Fruit fly (Drosophila melanogaster): Measurements from ENCODE around the gene CG13474.

CG13474 gene

dm6 chr3L:14665802-14666351 is 31.0 kb downstream of the CG13474 start (continued):
- TF ChIP-seq Hr4 (GFP tag; optimal IDR thresholded peaks at IDR 0.05) (peak; percentile 89), CG6276 (GFP tag; optimal IDR thresholded peaks at IDR 0.05) (peak; percentile 65), Met (GFP tag; optimal IDR thresholded peaks at IDR 0.05) (peak; percentile 81), CG16779 (tag; optimal IDR thresholded peaks at IDR 0.05) (peak; percentile 66), eg (GFP tag; IDR thresholded peaks at IDR 0.05) (peak; percentile 90), CG7368 (GFP tag; optimal IDR thresholded peaks at IDR 0.05) (peak; percentile 78), Sox14 (GFP tag; optimal IDR thresholded peaks at IDR 0.05) (peak; percentile 90), CG6808 (GFP tag; optimal IDR thresholded peaks at IDR 0.05) (peak; percentile 88), CG10631 (GFP tag; optimal IDR thresholded peaks at IDR 0.05) (peak; percentile 89), CG34406 (GFP tag; optimal IDR thresholded peaks at IDR 0.05) (peak; percentile 71), Eip75B (GFP tag; optimal IDR thresholded peaks at IDR 0.05) (peak; percentile 87), Hr38 (GFP tag; optimal IDR thresholded peaks at IDR 0.05) (no peak), Gug (GFP tag; IDR thresholded peaks at IDR 0.05) (peak; percentile 84), Blimp-1 (GFP tag; optimal IDR thresholded peaks at IDR 0.05) (peak; percentile 3), topi (GFP tag; optimal IDR thresholded peaks at IDR 0.05) (peak; percentile 80), CG11762 (GFP tag; optimal IDR thresholded peaks at IDR 0.05; ENCODE audit: insufficient read depth) (peak; percentile 81), Hr39 (GFP tag; optimal IDR thresholded peaks at IDR 0.05) (peak; percentile 78), lz (GFP tag; optimal IDR thresholded peaks at IDR 0.05) (peak; percentile 74), Smox (GFP tag; optimal IDR thresholded peaks at IDR 0.05) (peak; percentile 71), CG11902 (GFP tag; optimal IDR thresholded peaks at IDR 0.05) (peak; percentile 56), net (GFP tag; optimal IDR thresholded peaks at IDR 0.05) (peak; percentile 86), Eip93F (GFP tag; optimal IDR thresholded peaks at IDR 0.05) (peak; percentile 30), Ets96B (tag; optimal IDR thresholded peaks at IDR 0.05) (peak; percentile 89), CG8632 (GFP tag; optimal IDR thresholded peaks at IDR 0.05) (peak; percentile 67), vri (GFP tag; optimal IDR thresholded peaks at IDR 0.05) (peak; percentile 60), CG8319 (GFP tag; optimal IDR thresholded peaks at IDR 0.05) (peak; percentile 24), dac (GFP tag; optimal IDR thresholded peaks at IDR 0.05) (peak; percentile 76)

- no peak for TF ChIP-seq CG8319 (GFP tag; optimal IDR thresholded peaks at IDR 0.05)
- TF ChIP-seq Eip78C (GFP tag) = peak; percentile 13
Measured at dm6 chr3L:14664390-14664789, 32.5 kb downstream of the CG13474 start.

- no peak for TF ChIP-seq Lpt (GFP tag; optimal IDR thresholded peaks at IDR 0.05)
- no peak for TF ChIP-seq dac (GFP tag; optimal IDR thresholded peaks at IDR 0.05)
- no peak for TF ChIP-seq CG16779 (tag; optimal IDR thresholded peaks at IDR 0.05)
- no peak for TF ChIP-seq Ets21C (GFP tag; optimal IDR thresholded peaks at IDR 0.05)
- no peak for TF ChIP-seq fd85E (GFP tag; optimal IDR thresholded peaks at IDR 0.05)
- TF ChIP-seq CG1621 (tag; optimal IDR thresholded peaks at IDR 0.05) = no peak
- TF ChIP-seq CG8632 (GFP tag; optimal IDR thresholded peaks at IDR 0.05) = no peak
- no peak for TF ChIP-seq fkh (GFP tag; optimal IDR thresholded peaks at IDR 0.05)
- TF ChIP-seq Gug (GFP tag; IDR thresholded peaks at IDR 0.05) = no peak
- TF ChIP-seq CG9139 (GFP tag; optimal IDR thresholded peaks at IDR 0.05) = no peak
- no peak for TF ChIP-seq CG6854 (GFP tag; optimal IDR thresholded peaks at IDR 0.05)
- no peak for TF ChIP-seq CG6808 (GFP tag; optimal IDR thresholded peaks at IDR 0.05)
- no peak for TF ChIP-seq salr (GFP tag; optimal IDR thresholded peaks at IDR 0.05)
- no peak for TF ChIP-seq CG34406 (GFP tag; optimal IDR thresholded peaks at IDR 0.05)
- TF ChIP-seq Eip75B (GFP tag; optimal IDR thresholded peaks at IDR 0.05) = no peak
- TF ChIP-seq fd59A (GFP tag; optimal IDR thresholded peaks at IDR 0.05) = no peak
Measured at dm6 chr3L:14663750-14664149, 33.2 kb downstream of the CG13474 start.

All from whole organism, prepupa.